Fruit fly (Drosophila melanogaster): ENCODE measurements around the gene Nha1.

The Nha1 gene

DNA sequence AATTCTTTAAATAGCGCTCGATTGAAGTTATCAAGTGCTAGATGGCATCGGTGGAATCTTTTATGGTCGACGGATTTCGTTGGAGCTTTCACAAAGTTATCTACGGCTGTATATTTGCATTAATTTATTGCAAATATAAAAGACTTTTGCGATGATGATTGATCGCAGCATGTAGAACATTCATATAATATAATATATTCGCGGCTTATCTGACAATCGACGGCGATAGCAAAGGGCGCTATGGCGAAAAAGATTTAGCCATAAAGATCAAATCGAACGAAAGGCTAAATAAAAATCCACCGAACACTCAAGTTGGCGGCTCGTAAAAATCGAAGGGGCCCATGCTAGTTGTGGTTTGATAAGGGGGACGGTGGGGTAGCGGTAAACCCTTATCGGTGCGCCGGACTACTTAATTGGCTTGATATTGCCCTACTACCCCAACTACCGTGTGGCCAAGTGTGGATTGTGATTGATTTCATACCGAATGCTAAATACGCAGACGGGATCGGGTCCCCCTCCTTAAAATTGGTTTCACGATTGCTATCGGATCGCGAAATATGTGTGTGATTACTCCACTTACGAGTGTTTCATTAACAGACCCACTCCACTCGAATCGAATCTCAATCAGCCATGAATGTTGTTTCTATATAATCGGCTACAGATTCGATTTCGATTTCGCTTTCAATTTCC lies 1.9 kb downstream of the Nha1 start (continued):
- peak; percentile 99 for TF ChIP-seq exex (tag; optimal IDR thresholded peaks at IDR 0.05)
- TF ChIP-seq Meics (GFP tag; optimal IDR thresholded peaks at IDR 0.05) = no peak
- TF ChIP-seq shn (GFP tag; optimal IDR thresholded peaks at IDR 0.05) = no peak
- TF ChIP-seq sens (GFP tag) = peak; percentile 28
- TF ChIP-seq CG12769 (tag; optimal IDR thresholded peaks at IDR 0.05) = no peak
- no peak for TF ChIP-seq Ssrp (tag; optimal IDR thresholded peaks at IDR 0.05)
- TF ChIP-seq E2f2 (GFP tag; IDR thresholded peaks at IDR 0.05) = no peak
- TF ChIP-seq CG7372 (GFP tag; IDR thresholded peaks at IDR 0.05) = no peak
- TF ChIP-seq CG8388 (GFP tag; optimal IDR thresholded peaks at IDR 0.05) = no peak
- TF ChIP-seq Doc3 (GFP tag; IDR thresholded peaks at IDR 0.05; ENCODE audit: partially characterized antibody) = no peak
- TF ChIP-seq CG17912 (GFP tag; optimal IDR thresholded peaks at IDR 0.05) = no peak
- TF ChIP-seq CG31224 (GFP tag; IDR thresholded peaks at IDR 0.05) = no peak
- TF ChIP-seq CG6683 (GFP tag; optimal IDR thresholded peaks at IDR 0.05) = no peak
- no peak for TF ChIP-seq CG2116 (GFP tag; optimal IDR thresholded peaks at IDR 0.05)
- TF ChIP-seq unpg (GFP tag; optimal IDR thresholded peaks at IDR 0.05) = peak; percentile 13
- no peak for TF ChIP-seq CG11398 (GFP tag; optimal IDR thresholded peaks at IDR 0.05)
- TF ChIP-seq cad (GFP tag; optimal IDR thresholded peaks at IDR 0.05) = no peak
- TF ChIP-seq CG17359 (tag; optimal IDR thresholded peaks at IDR 0.05) = no peak
- no peak for TF ChIP-seq Mad (GFP tag; optimal IDR thresholded peaks at IDR 0.05)
- TF ChIP-seq crc (GFP tag; optimal IDR thresholded peaks at IDR 0.05) = no peak
- TF ChIP-seq otp (GFP tag; IDR thresholded peaks at IDR 0.05) = no peak
- peak; percentile 98 for TF ChIP-seq Vsx1 (GFP tag; optimal IDR thresholded peaks at IDR 0.05)
- no peak for TF ChIP-seq ci (GFP tag; IDR thresholded peaks at IDR 0.05)
- no peak for TF ChIP-seq CG8359 (GFP tag; optimal IDR thresholded peaks at IDR 0.05; ENCODE audit: borderline replicate concordance)
- TF ChIP-seq ash1 (GFP tag; optimal IDR thresholded peaks at IDR 0.05) = no peak
- TF ChIP-seq B-H2 (GFP tag; optimal IDR thresholded peaks at IDR 0.05) = peak; percentile 35
- TF ChIP-seq Gug (GFP tag; IDR thresholded peaks at IDR 0.05) = no peak
- TF ChIP-seq CG10654 (GFP tag; optimal IDR thresholded peaks at IDR 0.05) = no peak
- TF ChIP-seq CG12659 (GFP tag; optimal IDR thresholded peaks at IDR 0.05) = no peak
- no peak for TF ChIP-seq B-H1 (GFP tag; IDR thresholded peaks at IDR 0.05)
- TF ChIP-seq sim (GFP tag; IDR thresholded peaks at IDR 0.05) = no peak
- TF ChIP-seq mirr (GFP tag; optimal IDR thresholded peaks at IDR 0.05) = peak; percentile 54
- no peak for TF ChIP-seq E2f1 (GFP tag; IDR thresholded peaks at IDR 0.05)
- no peak for TF ChIP-seq CG2712 (tag; optimal IDR thresholded peaks at IDR 0.05)
- no peak for TF ChIP-seq CG4404 (GFP tag; IDR thresholded peaks at IDR 0.05)
- no peak for TF ChIP-seq CkIIα-i1 (GFP tag; IDR thresholded peaks at IDR 0.05)
- no peak for TF ChIP-seq Nf-YA (GFP tag; IDR thresholded peaks at IDR 0.05)
- TF ChIP-seq Dfd (GFP tag; optimal IDR thresholded peaks at IDR 0.05) = no peak
- no peak for TF ChIP-seq CG3407 (GFP tag; optimal IDR thresholded peaks at IDR 0.05)
- TF ChIP-seq GATAe (GFP tag; conservative IDR thresholded peaks at IDR 0.05) = peak; percentile 90
- no peak for TF ChIP-seq Ets97D (GFP tag; optimal IDR thresholded peaks at IDR 0.05)
- no peak for TF ChIP-seq insv (GFP tag; optimal IDR thresholded peaks at IDR 0.05)
- TF ChIP-seq bsh (GFP tag; optimal IDR thresholded peaks at IDR 0.05) = no peak
- TF ChIP-seq phol (tag; optimal IDR thresholded peaks at IDR 0.05) = no peak
- no peak for TF ChIP-seq CG6813 (GFP tag; optimal IDR thresholded peaks at IDR 0.05)
- no peak for TF ChIP-seq CG31388 (GFP tag; optimal IDR thresholded peaks at IDR 0.05)
- no peak for TF ChIP-seq CG1602 (GFP tag; optimal IDR thresholded peaks at IDR 0.05)
- TF ChIP-seq Bteb2 (GFP tag; optimal IDR thresholded peaks at IDR 0.05) = no peak
- no peak for TF ChIP-seq Hsf (GFP tag; optimal IDR thresholded peaks at IDR 0.05)
- TF ChIP-seq CG4360 (GFP tag; IDR thresholded peaks at IDR 0.05) = no peak
- TF ChIP-seq Med (GFP tag) = peak; percentile 56
